Fruit fly (Drosophila melanogaster) whole organism, embryonic: ENCODE data around the gene CG10802.
A peak's percentile ranks its signal among the peaks of the same experiment; 100 is the strongest.

Experiments used
- ATbp ChIP-seq: fragments of 200-800 bp; sonication (Bioruptor generic); optimal IDR thresholded peaks from 2 replicates; lab custom pipeline; 2017; ENCODE audit warnings: missing biosample characterization, mild to moderate bottlenecking, missing genetic modification characterization, missing genetic modification reagents
- BEAF-32 ChIP-seq: fragments of 200-800 bp; sonication (Bioruptor generic); optimal IDR thresholded peaks from 3 replicates; lab custom pipeline; 2017; ENCODE audit warnings: missing biosample characterization, missing genetic modification characterization, mild to moderate bottlenecking, moderate library complexity, missing genetic modification reagents
- Blimp-1 ChIP-seq: fragments of 200-800 bp; sonication (Bioruptor generic); optimal IDR thresholded peaks from 3 replicates; lab custom pipeline; 2018; ENCODE audit warnings: missing biosample characterization, missing genetic modification characterization, mild to moderate bottlenecking, moderate library complexity, missing genetic modification reagents
- CG2712 ChIP-seq: fragments of 200-800 bp; optimal IDR thresholded peaks from 3 replicates; lab custom pipeline; 2019; ENCODE audit warnings: missing biosample characterization, mild to moderate bottlenecking, missing genetic modification characterization, moderate library complexity
- CG6654 ChIP-seq: fragments of 200-800 bp; sonication (Bioruptor generic); optimal IDR thresholded peaks from 2 replicates; lab custom pipeline; 2017; ENCODE audit warnings: missing biosample characterization, mild to moderate bottlenecking, missing genetic modification characterization
- CG7839 ChIP-seq: fragments of 200-800 bp; sonication (Bioruptor generic); optimal IDR thresholded peaks from 3 replicates; lab custom pipeline; 2018; ENCODE audit warnings: missing biosample characterization, mild to moderate bottlenecking, missing genetic modification characterization, moderate library complexity
- abd-A ChIP-seq: fragments of 200-800 bp; sonication (Bioruptor generic); optimal IDR thresholded peaks from 3 replicates; lab custom pipeline; 2019; ENCODE audit warnings: missing biosample characterization, mild to moderate bottlenecking, missing genetic modification characterization, moderate library complexity
- croc ChIP-seq: fragments of 200-800 bp; sonication (Bioruptor generic); conservative IDR thresholded peaks from 3 replicates; pipeline ENCODE4 v1.3.6; 2022; ENCODE audit warnings: missing biosample characterization, missing genetic modification characterization
- da ChIP-seq: fragments of 200-800 bp; sonication (Bioruptor generic); optimal IDR thresholded peaks from 2 replicates; lab custom pipeline; 2016; ENCODE audit warnings: missing biosample characterization, missing genetic modification characterization
- kah ChIP-seq: fragments of 200-800 bp; sonication (Bioruptor generic); optimal IDR thresholded peaks from 2 replicates; lab custom pipeline; 2018; ENCODE audit warnings: missing biosample characterization, mild to moderate bottlenecking, missing genetic modification characterization
- lilli ChIP-seq: fragments of 200-800 bp; sonication (Bioruptor generic); optimal IDR thresholded peaks from 3 replicates; lab custom pipeline; 2016; ENCODE audit warnings: missing biosample characterization, missing genetic modification characterization
- nerfin-2 ChIP-seq: fragments of 200-800 bp; sonication (Bioruptor generic); IDR thresholded peaks from 2 replicates; pipeline ENCODE4 v1.3.6; 2022; ENCODE audit warnings: missing biosample characterization, missing genetic modification characterization; ENCODE audit not compliant: partially characterized antibody
- pan ChIP-seq, 4 experiments: fragments of >200 bp in 3 of 4; fragments of 200-800 bp in 1 of 4; sonication (Bioruptor generic) in 1 of 4; optimal IDR thresholded peaks in 3 of 4; IDR thresholded peaks in 1 of 4; 2 replicates each; pipeline versions ENCODE4 v1.3.6 to Lab custom; 2017 to 2022; ENCODE audit warnings: missing biosample characterization in 2 of 4, missing genetic modification characterization in 2 of 4, mixed read lengths in 1 of 4
- zfh1 ChIP-seq: fragments of 200-800 bp; sonication (Bioruptor generic); IDR thresholded peaks from 3 replicates; pipeline ENCODE4 v1.3.6; 2022; ENCODE audit warnings: missing biosample characterization, missing genetic modification characterization

- TF ChIP-seq BEAF-32 (GFP tag; lab: Kevin White, UChicago) (no peak), lilli (GFP tag; lab: Kevin White, UChicago) (no peak), da (GFP tag; lab: Kevin White, UChicago) (no peak), kah (GFP tag; lab: Kevin White, UChicago) (no peak), ATbp (GFP tag; lab: Kevin White, UChicago) (no peak), Blimp-1 (GFP tag; lab: Kevin White, UChicago) (no peak), CG2712 (tag; lab: Kevin White, UChicago) (no peak), CG7839 (tag; lab: Kevin White, UChicago) (no peak), CG6654 (GFP tag; lab: Kevin White, UChicago) (no peak), nerfin-2 (GFP tag; lab: Robert Waterston, UW) (no peak), croc (GFP tag; lab: Robert Waterston, UW) (no peak), pan (optimal IDR thresholded peaks at IDR 0.05; lab: Kevin White, UChicago) (no peak), pan (GFP tag; optimal IDR thresholded peaks at IDR 0.05 in 1 of 2, IDR thresholded peaks at IDR 0.05 in 1 of 2) (no peak), abd-A (tag; lab: Kevin White, UChicago) (peak; percentile 55), zfh1 (GFP tag; lab: Robert Waterston, UW) (no peak)
Observed at dm6 chrX:3530696-3531095, 47.9 kb downstream of the CG10802 start.
